Fruit fly (Drosophila melanogaster): ENCODE measurements around the gene Dhc98D.

dm6 chr3R:28553023-28553422 lies 66.3 kb downstream of the Dhc98D start:
- TF ChIP-seq psq (optimal IDR thresholded peaks at IDR 0.05) = no peak
- TF ChIP-seq Sin3A (optimal IDR thresholded peaks at IDR 0.05) = no peak
- no peak for TF ChIP-seq insv (optimal IDR thresholded peaks at IDR 0.05)

Measured in Kc167 (cell line).